Worm (Caenorhabditis elegans): Measurements from ENCODE around the gene F58F6.6.
A peak's percentile ranks its signal among the peaks of the same experiment; 100 is the strongest.

- TF ChIP-seq ztf-23 (GFP tag; IDR thresholded peaks at IDR 0.05) (no peak), ref-1 (GFP tag; conservative IDR thresholded peaks at IDR 0.05) (no peak), med-1 (GFP tag; optimal IDR thresholded peaks at IDR 0.05; ENCODE audit: insufficient read depth) (no peak), tab-1 (GFP tag; IDR thresholded peaks at IDR 0.05) (no peak), flt-1 (GFP tag; IDR thresholded peaks at IDR 0.05) (0 out of 2 replicates have a peak, but pooled peaks have one; percentile 23), cog-1 (tag; optimal IDR thresholded peaks at IDR 0.05) (no peak), T22C8.4 (GFP tag; IDR thresholded peaks at IDR 0.05) (no peak), ztf-29 (GFP tag; IDR thresholded peaks at IDR 0.05) (no peak), klf-2 (GFP tag; conservative IDR thresholded peaks at IDR 0.05) (no peak)
Observed at ce11 chrIV:1385915-1386314, 45.0 kb downstream of the F58F6.6 start, which contains the start of gene nhr-41.

Measured in whole organism, midembryonic.